Worm (Caenorhabditis elegans): ENCODE measurements around the gene lgc-25.

ce11 chrX:14127291-14127922, 34.1 kb downstream of the lgc-25 start, which contains the start of gene F28H6.4:
- no peak for TF ChIP-seq snpc-4 (GFP tag; optimal IDR thresholded peaks at IDR 0.05)
- no peak for TF ChIP-seq snpc-4 (tag; optimal IDR thresholded peaks at IDR 0.05)
- no peak for TF ChIP-seq akir-1 (GFP tag; optimal IDR thresholded peaks at IDR 0.05)
- no peak for TF ChIP-seq bed-1 (GFP tag; IDR thresholded peaks at IDR 0.05)
- TF ChIP-seq rcor-1 (GFP tag; IDR thresholded peaks at IDR 0.05), result no peak
- TF ChIP-seq nfya-1 (tag; optimal IDR thresholded peaks at IDR 0.05; ENCODE audit: borderline replicate concordance, insufficient read depth), result no peak
- no peak for TF ChIP-seq dpl-1 (GFP tag; optimal IDR thresholded peaks at IDR 0.05)
- no peak for TF ChIP-seq lin-35 (GFP tag; optimal IDR thresholded peaks at IDR 0.05)
- no peak for TF ChIP-seq snpc-1.3 (tag; optimal IDR thresholded peaks at IDR 0.05; ENCODE audit: insufficient read depth)
